Fruit fly (Drosophila melanogaster): ENCODE results near the gene Ssb-c31a.

- no peak for TF ChIP-seq CTCF (optimal IDR thresholded peaks at IDR 0.05)
- TF ChIP-seq CG8478 (optimal IDR thresholded peaks at IDR 0.05) = no peak
Measured at dm6 chr2L:8163588-8164166, 47.5 kb upstream of the Ssb-c31a start.

All from S2 (cell line).